Worm (Caenorhabditis elegans): ENCODE measurements around the gene ttll-5.

The ttll-5 gene

ce11 chrV:11528633-11529327 is 19.9 kb downstream of the ttll-5 start:
- TF ChIP-seq nhr-48 (tag; optimal IDR thresholded peaks at IDR 0.05), result no peak
- peak in 1 of 2 experiments; percentile 91 for TF ChIP-seq unc-62 (GFP tag; optimal IDR thresholded peaks at IDR 0.05 in 1 of 2)
- no peak for TF ChIP-seq unc-62 (tag; optimal IDR thresholded peaks at IDR 0.05)
- TF ChIP-seq hlh-30 (tag; optimal IDR thresholded peaks at IDR 0.05; ENCODE audit: insufficient read depth), result peak; percentile 50
- TF ChIP-seq daf-19 (GFP tag; conservative IDR thresholded peaks at IDR 0.05), result no peak
- TF ChIP-seq dmd-8 (GFP tag; IDR thresholded peaks at IDR 0.05), result no peak
- no peak for TF ChIP-seq aha-1 (tag)
- no peak for TF ChIP-seq dmd-9 (GFP tag; IDR thresholded peaks at IDR 0.05)
- TF ChIP-seq T26A8.4 (GFP tag; IDR thresholded peaks at IDR 0.05), result no peak

- TF ChIP-seq pha-4 (GFP tag; IDR thresholded peaks at IDR 0.05), result no peak
- peak; percentile 71 for TF ChIP-seq pha-4 (tag; optimal IDR thresholded peaks at IDR 0.05)
- no peak for TF ChIP-seq nhr-41 (GFP tag; IDR thresholded peaks at IDR 0.05)
- TF ChIP-seq aha-1 (tag), result peak; percentile 64
- TF ChIP-seq snpc-1.2 (GFP tag; IDR thresholded peaks at IDR 0.05), result no peak
Measured at ce11 chrV:11529541-11529940, 20.7 kb downstream of the ttll-5 start.

ce11 chrV:11531100-11531499 is 22.2 kb downstream of the ttll-5 start:
- TF ChIP-seq nhr-25 (tag; optimal IDR thresholded peaks at IDR 0.05; ENCODE audit: borderline replicate concordance, insufficient read depth) (peak; percentile 87), nhr-28 (tag; optimal IDR thresholded peaks at IDR 0.05) (peak; percentile 51), unc-62 (GFP tag; optimal IDR thresholded peaks at IDR 0.05 in 1 of 2) (peak in 1 of 2 experiments; percentile 48), unc-62 (tag; optimal IDR thresholded peaks at IDR 0.05) (no peak), mep-1 (tag; optimal IDR thresholded peaks at IDR 0.05) (peak; percentile 50), hlh-11 (tag; optimal IDR thresholded peaks at IDR 0.05) (peak; percentile 38), lsy-2 (tag; optimal IDR thresholded peaks at IDR 0.05) (peak; percentile 14 to 59), zip-11 (GFP tag; IDR thresholded peaks at IDR 0.05) (no peak), gei-8 (GFP tag; optimal IDR thresholded peaks at IDR 0.05) (no peak), mes-2 (tag; optimal IDR thresholded peaks at IDR 0.05; ENCODE audit: poor library complexity, severe bottlenecking) (peak; percentile 3), hlh-30 (tag; optimal IDR thresholded peaks at IDR 0.05; ENCODE audit: insufficient read depth) (peak; percentile 82), dmd-6 (GFP tag; IDR thresholded peaks at IDR 0.05) (peak; percentile 31), lir-3 (tag; optimal IDR thresholded peaks at IDR 0.05) (no peak), dpl-1 (GFP tag; optimal IDR thresholded peaks at IDR 0.05) (no peak), lin-38 (GFP tag; IDR thresholded peaks at IDR 0.05) (0 out of 2 replicates have a peak, but pooled peaks have one; percentile 27), zfp-2 (tag; optimal IDR thresholded peaks at IDR 0.05) (no peak), ceh-20 (GFP tag; IDR thresholded peaks at IDR 0.05) (0 out of 2 replicates have a peak, but pooled peaks have one; percentile 10), mdl-1 (tag; optimal IDR thresholded peaks at IDR 0.05) (peak in 1 of 2 experiments; percentile 7), mdt-29 (GFP tag; IDR thresholded peaks at IDR 0.05) (no peak), lin-29 (GFP tag; IDR thresholded peaks at IDR 0.05) (peak; percentile 50; the same call in 1 of the 2 replicates)

ce11 chrV:11531831-11532534 is 23.1 kb downstream of the ttll-5 start:
- TF ChIP-seq hlh-30 (tag; optimal IDR thresholded peaks at IDR 0.05; ENCODE audit: insufficient read depth) (peak; percentile 89), ceh-20 (GFP tag; IDR thresholded peaks at IDR 0.05) (peak; percentile 59; the same call in 1 of the 2 replicates), lin-13 (GFP tag; optimal IDR thresholded peaks at IDR 0.05) (peak; percentile 30), saeg-2 (GFP tag; IDR thresholded peaks at IDR 0.05) (no peak), lin-39 (tag; optimal IDR thresholded peaks at IDR 0.05) (no peak), unc-62 (GFP tag; optimal IDR thresholded peaks at IDR 0.05 in 1 of 2) (peak in 1 of 2 experiments; percentile 98), unc-62 (tag; optimal IDR thresholded peaks at IDR 0.05) (no peak), dmd-6 (GFP tag; IDR thresholded peaks at IDR 0.05) (peak; percentile 92), nhr-77 (tag; optimal IDR thresholded peaks at IDR 0.05) (peak; percentile 40), dve-1 (tag; optimal IDR thresholded peaks at IDR 0.05; ENCODE audit: insufficient read depth) (peak; percentile 92), snpc-4 (tag; optimal IDR thresholded peaks at IDR 0.05) (no peak), lsy-2 (tag; optimal IDR thresholded peaks at IDR 0.05) (peak; percentile 63 to 77), cey-2 (tag; optimal IDR thresholded peaks at IDR 0.05; ENCODE audit: borderline replicate concordance, insufficient read depth) (peak; percentile 4), rbr-2 (tag; optimal IDR thresholded peaks at IDR 0.05) (peak; percentile 49), T26A8.4 (GFP tag; IDR thresholded peaks at IDR 0.05) (0 out of 2 replicates have a peak, but pooled peaks have one; percentile 40), sdz-12 (GFP tag; optimal IDR thresholded peaks at IDR 0.05) (no peak), pqm-1 (tag; optimal IDR thresholded peaks at IDR 0.05) (peak; percentile 84), mxl-3 (GFP tag; optimal IDR thresholded peaks at IDR 0.05) (peak; percentile 98), mdt-29 (GFP tag; IDR thresholded peaks at IDR 0.05) (0 out of 2 replicates have a peak, but pooled peaks have one; percentile 31), nhr-11 (tag; optimal IDR thresholded peaks at IDR 0.05) (peak; percentile 71), aha-1 (tag) (peak; percentile 88)
